Fruit fly (Drosophila melanogaster) whole organism, embryonic: ENCODE data around the gene CG14805.
A peak's percentile ranks its signal among the peaks of the same experiment; 100 is the strongest.

ENCODE experiments used
- Abd-B ChIP-seq: fragments of 200-800 bp; sonication (Bioruptor generic); optimal IDR thresholded peaks from 2 replicates; lab custom pipeline; 2018; ENCODE audit warnings: missing biosample characterization, mild to moderate bottlenecking, missing genetic modification characterization, moderate library complexity
- Antp ChIP-seq: fragments of 200-800 bp; sonication (Bioruptor generic); optimal IDR thresholded peaks from 3 replicates; lab custom pipeline; 2016; ENCODE audit warnings: missing biosample characterization, missing genetic modification characterization
- B-H1 ChIP-seq: fragments of 200-800 bp; sonication (Bioruptor generic); IDR thresholded peaks from 3 replicates; pipeline ENCODE4 v1.3.6; 2022; ENCODE audit warnings: missing biosample characterization, missing genetic modification characterization
- Bgb ChIP-seq: fragments of 200-800 bp; sonication (Bioruptor generic); IDR thresholded peaks from 2 replicates; pipeline ENCODE4 v1.3.6; 2022; ENCODE audit warnings: missing biosample characterization, missing genetic modification characterization; ENCODE audit not compliant: partially characterized antibody
- CG10543 ChIP-seq: fragments of 200-800 bp; sonication (Bioruptor generic); optimal IDR thresholded peaks from 3 replicates; lab custom pipeline; 2017; ENCODE audit warnings: missing biosample characterization, mild to moderate bottlenecking, missing genetic modification characterization, moderate library complexity
- CG10654 ChIP-seq: fragments of 200-800 bp; sonication (Bioruptor generic); optimal IDR thresholded peaks from 2 replicates; lab custom pipeline; 2016; ENCODE audit warnings: missing biosample characterization, missing genetic modification characterization
- CG11695 ChIP-seq: fragments of 200-800 bp; sonication (Bioruptor generic); IDR thresholded peaks from 3 replicates; pipeline ENCODE4 v1.3.6; 2022; ENCODE audit warnings: missing biosample characterization, missing genetic modification characterization
- CG12155 ChIP-seq: fragments of 200-800 bp; sonication (Bioruptor generic); optimal IDR thresholded peaks from 3 replicates; lab custom pipeline; 2016; ENCODE audit warnings: missing biosample characterization, missing genetic modification characterization
- CG1233 ChIP-seq: fragments of 200-800 bp; sonication (Bioruptor generic); optimal IDR thresholded peaks from 4 replicates; lab custom pipeline; 2018; ENCODE audit warnings: missing biosample characterization, mild to moderate bottlenecking, missing genetic modification characterization
- CG12659 ChIP-seq: fragments of 200-800 bp; sonication (Bioruptor generic); optimal IDR thresholded peaks from 3 replicates; lab custom pipeline; 2017; ENCODE audit warnings: mild to moderate bottlenecking, missing biosample characterization, missing genetic modification reagents, missing genetic modification characterization
- CG13123 ChIP-seq: fragments of 200-800 bp; sonication (Bioruptor generic); optimal IDR thresholded peaks from 2 replicates; lab custom pipeline; 2016; ENCODE audit warnings: missing biosample characterization, missing genetic modification characterization
- CG15269 ChIP-seq: fragments of 200-800 bp; sonication (Bioruptor generic); optimal IDR thresholded peaks from 2 replicates; lab custom pipeline; 2018; ENCODE audit warnings: missing biosample characterization, mild to moderate bottlenecking, missing genetic modification characterization, moderate library complexity
- CG16813 ChIP-seq: fragments of 200-800 bp; sonication (Bioruptor generic); IDR thresholded peaks from 3 replicates; pipeline ENCODE4 v1.3.6; 2022; ENCODE audit warnings: missing biosample characterization, missing genetic modification characterization; ENCODE audit not compliant: partially characterized antibody
- CG18262 ChIP-seq: fragments of 200-800 bp; optimal IDR thresholded peaks from 3 replicates; lab custom pipeline; 2019; ENCODE audit warnings: missing biosample characterization, mild to moderate bottlenecking, missing genetic modification characterization, moderate library complexity
- CG30431 ChIP-seq: fragments of 200-800 bp; sonication (Bioruptor generic); optimal IDR thresholded peaks from 2 replicates; lab custom pipeline; 2017; ENCODE audit warnings: missing biosample characterization, missing genetic modification characterization
- CG3065 ChIP-seq: fragments of 200-800 bp; sonication (Bioruptor generic); optimal IDR thresholded peaks from 2 replicates; lab custom pipeline; 2016; ENCODE audit warnings: missing biosample characterization, missing genetic modification characterization
- CG31224 ChIP-seq: fragments of 200-800 bp; sonication (Bioruptor generic); IDR thresholded peaks from 2 replicates; pipeline ENCODE4 v1.3.6; 2022; ENCODE audit warnings: missing biosample characterization, missing genetic modification characterization
- CG31441 ChIP-seq: fragments of 200-800 bp; sonication (Bioruptor generic); IDR thresholded peaks from 2 replicates; pipeline ENCODE4 v1.3.6; 2022; ENCODE audit warnings: missing biosample characterization, missing genetic modification characterization
- CG6272 ChIP-seq: fragments of 200-800 bp; sonication (Bioruptor generic); IDR thresholded peaks from 2 replicates; pipeline ENCODE4 v1.3.6; 2022; ENCODE audit warnings: missing biosample characterization, missing genetic modification characterization
- CG8388 ChIP-seq: fragments of 200-800 bp; sonication (Bioruptor generic); optimal IDR thresholded peaks from 2 replicates; lab custom pipeline; 2019; ENCODE audit warnings: missing biosample characterization, mild to moderate bottlenecking, missing genetic modification characterization, moderate library complexity
- CG9876 ChIP-seq: fragments of 200-800 bp; sonication (Bioruptor generic); optimal IDR thresholded peaks from 2 replicates; lab custom pipeline; 2016; ENCODE audit warnings: missing biosample characterization, missing genetic modification characterization
- Chrac-16 ChIP-seq: fragments of 200-800 bp; sonication (Bioruptor generic); optimal IDR thresholded peaks from 3 replicates; lab custom pipeline; 2016; ENCODE audit warnings: missing biosample characterization, missing genetic modification characterization
- Dek ChIP-seq: fragments of 200-800 bp; sonication (Bioruptor generic); optimal IDR thresholded peaks from 3 replicates; lab custom pipeline; 2019; ENCODE audit warnings: missing biosample characterization, mild to moderate bottlenecking, missing genetic modification characterization, moderate library complexity
- Dll ChIP-seq: fragments of 200-800 bp; sonication (Bioruptor generic); IDR thresholded peaks from 4 replicates; pipeline ENCODE4 v1.3.6; 2022; ENCODE audit warnings: missing biosample characterization, missing genetic modification characterization; ENCODE audit not compliant: partially characterized antibody
- Dref ChIP-seq: fragments of 200-800 bp; sonication (Bioruptor generic); IDR thresholded peaks from 2 replicates; pipeline ENCODE4 v1.3.6; 2022; ENCODE audit warnings: missing biosample characterization, missing genetic modification characterization
- E2f2 ChIP-seq: fragments of 200-800 bp; sonication (Bioruptor generic); IDR thresholded peaks from 2 replicates; pipeline ENCODE4 v1.3.6; 2022; ENCODE audit warnings: missing biosample characterization, missing genetic modification characterization
- ERR ChIP-seq: fragments of 200-800 bp; sonication (Bioruptor generic); optimal IDR thresholded peaks from 2 replicates; lab custom pipeline; 2016; ENCODE audit warnings: missing biosample characterization, missing genetic modification characterization
- Lhr ChIP-seq: fragments of 200-800 bp; sonication (Bioruptor generic); optimal IDR thresholded peaks from 3 replicates; lab custom pipeline; 2017; ENCODE audit warnings: mild to moderate bottlenecking, missing biosample characterization, missing genetic modification reagents, missing genetic modification characterization
- Mad ChIP-seq: fragments of 200-800 bp; sonication (Bioruptor generic); optimal IDR thresholded peaks from 2 replicates; lab custom pipeline; 2016; ENCODE audit warnings: missing biosample characterization, missing genetic modification characterization
- Max ChIP-seq: fragments of 200-800 bp; sonication (Bioruptor generic); optimal IDR thresholded peaks from 2 replicates; lab custom pipeline; 2016; ENCODE audit warnings: missing biosample characterization, mild to moderate bottlenecking, missing genetic modification characterization
- Meics ChIP-seq: fragments of 200-800 bp; sonication (Bioruptor generic); optimal IDR thresholded peaks from 2 replicates; lab custom pipeline; 2017; ENCODE audit warnings: missing biosample characterization, mild to moderate bottlenecking, missing genetic modification characterization
- NK7.1 ChIP-seq: fragments of 200-800 bp; sonication (Bioruptor generic); optimal IDR thresholded peaks from 3 replicates; lab custom pipeline; 2016; ENCODE audit warnings: missing biosample characterization, missing genetic modification characterization
- Nf-YC ChIP-seq: fragments of 200-800 bp; optimal IDR thresholded peaks from 3 replicates; lab custom pipeline; 2019; ENCODE audit warnings: missing biosample characterization, mild to moderate bottlenecking, missing genetic modification characterization, moderate library complexity
- Optix ChIP-seq: fragments of 200-800 bp; sonication (Bioruptor generic); IDR thresholded peaks from 3 replicates; pipeline ENCODE4 v1.3.6; 2022; ENCODE audit warnings: missing biosample characterization, missing genetic modification characterization
- TFAM ChIP-seq: fragments of 200-800 bp; sonication (Bioruptor generic); optimal IDR thresholded peaks from 2 replicates; lab custom pipeline; 2017; ENCODE audit warnings: missing biosample characterization, missing genetic modification characterization, inconsistent platforms
- ab ChIP-seq: fragments of 200-800 bp; sonication (Bioruptor generic); optimal IDR thresholded peaks from 2 replicates; lab custom pipeline; 2016; ENCODE audit warnings: missing biosample characterization, missing genetic modification characterization
- abd-A ChIP-seq: fragments of 200-800 bp; sonication (Bioruptor generic); optimal IDR thresholded peaks from 3 replicates; lab custom pipeline; 2019; ENCODE audit warnings: missing biosample characterization, mild to moderate bottlenecking, missing genetic modification characterization, moderate library complexity
- chm ChIP-seq: fragments of 200-800 bp; sonication (Bioruptor generic); IDR thresholded peaks from 2 replicates; pipeline ENCODE4 v1.3.6; 2022; ENCODE audit warnings: missing biosample characterization, missing genetic modification characterization
- dysf ChIP-seq: fragments of 200-800 bp; sonication (Bioruptor generic); IDR thresholded peaks from 3 replicates; pipeline ENCODE4 v1.3.6; 2022; ENCODE audit warnings: missing biosample characterization, missing genetic modification characterization
- fd3F ChIP-seq: fragments of 200-800 bp; sonication (Bioruptor generic); optimal IDR thresholded peaks from 2 replicates; lab custom pipeline; 2018; ENCODE audit warnings: missing biosample characterization, mild to moderate bottlenecking, missing genetic modification characterization, moderate library complexity
- gce ChIP-seq: fragments of 200-800 bp; sonication (Bioruptor generic); IDR thresholded peaks from 3 replicates; pipeline ENCODE4 v1.3.6; 2022; ENCODE audit warnings: missing biosample characterization, missing genetic modification characterization
- gfzf ChIP-seq: fragments of 200-800 bp; sonication (Bioruptor generic); optimal IDR thresholded peaks from 2 replicates; lab custom pipeline; 2016; ENCODE audit warnings: missing biosample characterization, mild to moderate bottlenecking, missing genetic modification characterization, moderate library complexity
- gsb ChIP-seq: fragments of 200-800 bp; sonication (Bioruptor generic); IDR thresholded peaks from 2 replicates; pipeline ENCODE4 v1.3.6; 2022; ENCODE audit warnings: missing biosample characterization, missing genetic modification characterization
- jigr1 ChIP-seq: fragments of 200-800 bp; sonication (Bioruptor generic); IDR thresholded peaks from 3 replicates; pipeline ENCODE4 v1.3.6; 2022; ENCODE audit warnings: missing biosample characterization, missing genetic modification characterization
- onecut ChIP-seq: fragments of 200-800 bp; sonication (Bioruptor generic); IDR thresholded peaks from 2 replicates; pipeline ENCODE4 v1.3.6; 2022; ENCODE audit warnings: missing biosample characterization, missing genetic modification characterization
- row ChIP-seq: fragments of 200-800 bp; sonication (Bioruptor generic); IDR thresholded peaks from 3 replicates; pipeline ENCODE4 v1.3.6; 2022; ENCODE audit warnings: missing biosample characterization, missing genetic modification characterization
- tio ChIP-seq: fragments of 200-800 bp; sonication (Bioruptor generic); optimal IDR thresholded peaks from 2 replicates; lab custom pipeline; 2017; ENCODE audit warnings: missing biosample characterization, missing genetic modification characterization, inconsistent platforms
- unpg ChIP-seq: fragments of 200-800 bp; sonication (Bioruptor generic); optimal IDR thresholded peaks from 3 replicates; lab custom pipeline; 2018; ENCODE audit warnings: missing biosample characterization, mild to moderate bottlenecking, missing genetic modification characterization, moderate library complexity
- usp ChIP-seq: fragments of >200 bp; optimal IDR thresholded peaks from 2 replicates; lab custom pipeline; 2017; ENCODE audit warnings: missing biosample characterization, missing genetic modification characterization
- yki ChIP-seq: fragments of >200 bp; optimal IDR thresholded peaks from 3 replicates; lab custom pipeline; 2018

CG14805 gene

dm6 chrX:1830396-1831218, 46.5 kb upstream of the CG14805 start (continued):
- TF ChIP-seq gce (peak; percentile 98), abd-A (tag; lab: Kevin White, UChicago) (peak; percentile 74), TFAM (peak; percentile 79), Bgb (GFP tag; lab: Robert Waterston, UW) (peak; percentile 54), tio (GFP tag; lab: Kevin White, UChicago) (peak; percentile 95), onecut (GFP tag; lab: Robert Waterston, UW) (peak; percentile 92), CG9876 (GFP tag; lab: Kevin White, UChicago) (peak; percentile 79), ERR (GFP tag; lab: Kevin White, UChicago) (peak; percentile 88), Nf-YC (tag; lab: Kevin White, UChicago) (peak; percentile 88), NK7.1 (peak; percentile 91), Chrac-16 (peak; percentile 91), CG30431 (GFP tag; lab: Kevin White, UChicago) (peak; percentile 80), unpg (peak; percentile 99), CG11695 (GFP tag; lab: Robert Waterston, UW) (peak; percentile 95), CG10654 (peak; percentile 91), Dll (0 out of 4 replicates have a peak, but pooled peaks have one; percentile 18), CG12155 (GFP tag; lab: Kevin White, UChicago) (peak; percentile 93), Max (GFP tag; lab: Kevin White, UChicago) (peak; percentile 93), Abd-B (peak; percentile 94), Lhr (GFP tag; lab: Kevin White, UChicago) (peak; percentile 82), jigr1 (GFP tag; lab: Robert Waterston, UW) (peak; percentile 89; the same call in 2 of the 3 replicates), B-H1 (GFP tag; lab: Robert Waterston, UW) (peak; percentile 96), E2f2 (peak; percentile 82), CG18262 (tag; lab: Kevin White, UChicago) (peak; percentile 94), gsb (GFP tag; lab: Robert Waterston, UW) (peak; percentile 94), CG15269 (tag; lab: Kevin White, UChicago) (peak; percentile 97), usp (GFP tag; lab: Kevin White, UChicago) (no peak), Meics (peak; percentile 96), Dek (peak; percentile 96), Dref (GFP tag; lab: Robert Waterston, UW) (peak; percentile 40; the same call in 1 of the 2 replicates), Antp (peak; percentile 91), ab (GFP tag; lab: Kevin White, UChicago) (peak; percentile 93), gfzf (GFP tag; lab: Kevin White, UChicago) (peak; percentile 10), row (GFP tag; lab: Robert Waterston, UW) (peak; percentile 98), CG1233 (peak; percentile 94), CG31224 (GFP tag; lab: Robert Waterston, UW) (peak; percentile 92), dysf (GFP tag; lab: Robert Waterston, UW) (peak; percentile 97), CG6272 (peak; percentile 95), CG10543 (GFP tag; lab: Kevin White, UChicago) (peak; percentile 95), CG13123 (peak; percentile 90), Optix (GFP tag; lab: Robert Waterston, UW) (peak; percentile 93), CG8388 (GFP tag; lab: Kevin White, UChicago) (peak; percentile 95), Mad (GFP tag; lab: Kevin White, UChicago) (peak; percentile 92), chm (peak; percentile 97), yki (lab: Kevin White, UChicago) (no peak), CG31441 (peak; percentile 97), CG12659 (peak; percentile 97), fd3F (peak; percentile 93), CG16813 (no peak), CG3065 (peak; percentile 75)
